Fruit fly (Drosophila melanogaster) whole organism, embryonic: ENCODE data around the gene Tsp96F.
A peak's percentile ranks its signal among the peaks of the same experiment; 100 is the strongest.

Experiments
- Adf1 ChIP-seq: fragments of 200-800 bp; sonication (Bioruptor generic); IDR thresholded peaks from 2 replicates; pipeline ENCODE4 v1.3.6; 2022; ENCODE audit warnings: missing biosample characterization, missing genetic modification characterization
- Aef1 ChIP-seq: fragments of 200-800 bp; sonication (Bioruptor generic); IDR thresholded peaks from 3 replicates; pipeline ENCODE4 v1.3.6; 2022; ENCODE audit warnings: missing biosample characterization, missing genetic modification characterization
- Atf6 ChIP-seq: fragments of 200-800 bp; sonication (Bioruptor generic); IDR thresholded peaks from 2 replicates; pipeline ENCODE4 v1.3.6; 2022; ENCODE audit warnings: missing biosample characterization, missing genetic modification characterization
- Bteb2 ChIP-seq: fragments of 200-800 bp; sonication (Bioruptor generic); optimal IDR thresholded peaks from 2 replicates; lab custom pipeline; 2016; ENCODE audit warnings: missing biosample characterization, missing genetic modification characterization
- CG10462 ChIP-seq: fragments of 200-800 bp; sonication (Bioruptor generic); optimal IDR thresholded peaks from 2 replicates; lab custom pipeline; 2016; ENCODE audit warnings: missing biosample characterization, missing genetic modification characterization
- CG11456 ChIP-seq: fragments of 200-800 bp; sonication (Bioruptor generic); IDR thresholded peaks from 3 replicates; pipeline ENCODE4 v1.3.6; 2022; ENCODE audit warnings: missing biosample characterization, missing genetic modification characterization
- CG11504 ChIP-seq: fragments of 200-800 bp; sonication (Bioruptor generic); optimal IDR thresholded peaks from 3 replicates; lab custom pipeline; 2019; ENCODE audit warnings: missing biosample characterization, mild to moderate bottlenecking, missing genetic modification characterization, moderate library complexity
- CG11560 ChIP-seq: fragments of 200-800 bp; sonication (Bioruptor generic); IDR thresholded peaks from 3 replicates; pipeline ENCODE4 v1.3.6; 2022; ENCODE audit warnings: missing biosample characterization, missing genetic modification characterization
- CG1233 ChIP-seq: fragments of 200-800 bp; sonication (Bioruptor generic); optimal IDR thresholded peaks from 4 replicates; lab custom pipeline; 2018; ENCODE audit warnings: missing biosample characterization, mild to moderate bottlenecking, missing genetic modification characterization
- CG12942 ChIP-seq: fragments of 200-800 bp; sonication (Bioruptor generic); optimal IDR thresholded peaks from 3 replicates; lab custom pipeline; 2016; ENCODE audit warnings: missing biosample characterization, missing genetic modification characterization
- CG13287 ChIP-seq: fragments of 200-800 bp; sonication (Bioruptor generic); IDR thresholded peaks from 2 replicates; pipeline ENCODE4 v1.3.6; 2022; ENCODE audit warnings: missing biosample characterization, missing genetic modification characterization; ENCODE audit not compliant: partially characterized antibody
- CG14014 ChIP-seq: fragments of 200-800 bp; sonication (Bioruptor generic); IDR thresholded peaks from 2 replicates; pipeline ENCODE4 v1.3.6; 2022; ENCODE audit warnings: missing biosample characterization, missing genetic modification characterization
- CG14710 ChIP-seq: fragments of 200-800 bp; sonication (Bioruptor generic); optimal IDR thresholded peaks from 3 replicates; lab custom pipeline; 2019; ENCODE audit warnings: missing biosample characterization, mild to moderate bottlenecking, missing genetic modification characterization, moderate library complexity
- CG15073 ChIP-seq: fragments of 200-800 bp; sonication (Bioruptor generic); optimal IDR thresholded peaks from 2 replicates; lab custom pipeline; 2016; ENCODE audit warnings: missing biosample characterization, missing genetic modification characterization
- CG16863 ChIP-seq: fragments of 200-800 bp; sonication (Bioruptor generic); optimal IDR thresholded peaks from 3 replicates; lab custom pipeline; 2016; ENCODE audit warnings: missing biosample characterization, missing genetic modification characterization
- CG17186 ChIP-seq: fragments of 200-800 bp; sonication (Bioruptor generic); optimal IDR thresholded peaks from 3 replicates; lab custom pipeline; 2017; ENCODE audit warnings: missing biosample characterization, missing genetic modification reagents, missing genetic modification characterization
- CG2199 ChIP-seq: fragments of 200-800 bp; sonication (Bioruptor generic); IDR thresholded peaks from 3 replicates; pipeline ENCODE4 v1.3.6; 2022; ENCODE audit warnings: missing biosample characterization, missing genetic modification characterization
- CG2712 ChIP-seq: fragments of 200-800 bp; optimal IDR thresholded peaks from 3 replicates; lab custom pipeline; 2019; ENCODE audit warnings: missing biosample characterization, mild to moderate bottlenecking, missing genetic modification characterization, moderate library complexity
- CG31365 ChIP-seq: fragments of 200-800 bp; sonication (Bioruptor generic); optimal IDR thresholded peaks from 2 replicates; lab custom pipeline; 2018; ENCODE audit warnings: missing biosample characterization, mild to moderate bottlenecking, missing genetic modification characterization
- CG32532 ChIP-seq: fragments of 200-800 bp; sonication (Bioruptor generic); IDR thresholded peaks from 2 replicates; pipeline ENCODE4 v1.3.6; 2022; ENCODE audit warnings: missing biosample characterization, missing genetic modification characterization
- CG32772 ChIP-seq: fragments of 200-800 bp; sonication (Bioruptor generic); IDR thresholded peaks from 2 replicates; pipeline ENCODE4 v1.3.6; 2022; ENCODE audit warnings: missing biosample characterization, missing genetic modification characterization
- CG3726 ChIP-seq: fragments of 200-800 bp; sonication (Bioruptor generic); IDR thresholded peaks from 3 replicates; pipeline ENCODE4, ENCODE4 v1.3.6; 2022; ENCODE audit warnings: missing biosample characterization, missing genetic modification characterization
- CG6854 ChIP-seq: fragments of 200-800 bp; sonication (Bioruptor generic); optimal IDR thresholded peaks from 3 replicates; lab custom pipeline; 2017; ENCODE audit warnings: missing biosample characterization, mild to moderate bottlenecking, missing genetic modification characterization
- CG9609 ChIP-seq: fragments of 200-800 bp; sonication (Bioruptor generic); optimal IDR thresholded peaks from 3 replicates; lab custom pipeline; 2016; ENCODE audit warnings: missing biosample characterization, missing genetic modification characterization
- CG9817 ChIP-seq: fragments of 200-800 bp; sonication (Bioruptor generic); optimal IDR thresholded peaks from 2 replicates; lab custom pipeline; 2018; ENCODE audit warnings: missing biosample characterization, mild to moderate bottlenecking, missing genetic modification characterization, moderate library complexity
- Chrac-16 ChIP-seq: fragments of 200-800 bp; sonication (Bioruptor generic); optimal IDR thresholded peaks from 3 replicates; lab custom pipeline; 2016; ENCODE audit warnings: missing biosample characterization, missing genetic modification characterization
- Deaf1 ChIP-seq: fragments of 200-800 bp; optimal IDR thresholded peaks from 3 replicates; lab custom pipeline; 2019; ENCODE audit warnings: missing biosample characterization, mild to moderate bottlenecking, missing genetic modification characterization, moderate library complexity
- Dref ChIP-seq: fragments of 200-800 bp; sonication (Bioruptor generic); IDR thresholded peaks from 2 replicates; pipeline ENCODE4 v1.3.6; 2022; ENCODE audit warnings: missing biosample characterization, missing genetic modification characterization
- Fer3 ChIP-seq: fragments of 200-800 bp; sonication (Bioruptor generic); optimal IDR thresholded peaks from 2 replicates; lab custom pipeline; 2018; ENCODE audit warnings: missing biosample characterization, mild to moderate bottlenecking, missing genetic modification characterization, moderate library complexity
- Hand ChIP-seq: fragments of 200-800 bp; sonication (Bioruptor generic); optimal IDR thresholded peaks from 2 replicates; lab custom pipeline; 2017; ENCODE audit warnings: mild to moderate bottlenecking, missing biosample characterization, missing genetic modification reagents, missing genetic modification characterization
- Hey ChIP-seq: fragments of 200-800 bp; sonication (Bioruptor generic); optimal IDR thresholded peaks from 3 replicates; lab custom pipeline; 2018; ENCODE audit warnings: missing biosample characterization, mild to moderate bottlenecking, missing genetic modification characterization
- MESR4 ChIP-seq: fragments of 200-800 bp; sonication (Bioruptor generic); optimal IDR thresholded peaks from 2 replicates; lab custom pipeline; 2018; ENCODE audit warnings: missing biosample characterization, mild to moderate bottlenecking, missing genetic modification characterization, moderate library complexity
- Meics ChIP-seq: fragments of 200-800 bp; sonication (Bioruptor generic); optimal IDR thresholded peaks from 2 replicates; lab custom pipeline; 2017; ENCODE audit warnings: missing biosample characterization, mild to moderate bottlenecking, missing genetic modification characterization
- Mes4 ChIP-seq: fragments of 200-800 bp; sonication (Bioruptor generic); optimal IDR thresholded peaks from 2 replicates; lab custom pipeline; 2016; ENCODE audit warnings: missing biosample characterization, missing genetic modification characterization
- Nf-YB ChIP-seq: fragments of 200-800 bp; sonication (Bioruptor generic); optimal IDR thresholded peaks from 3 replicates; lab custom pipeline; 2019; ENCODE audit warnings: missing biosample characterization, mild to moderate bottlenecking, missing genetic modification characterization, moderate library complexity
- Sin3A ChIP-seq: fragments of >200 bp; optimal IDR thresholded peaks from 2 replicates; lab custom pipeline; 2018
- ara ChIP-seq: fragments of 200-800 bp; sonication (Bioruptor generic); IDR thresholded peaks from 2 replicates; pipeline ENCODE4 v1.3.6; 2022; ENCODE audit warnings: missing biosample characterization, missing genetic modification characterization
- ase ChIP-seq: fragments of 200-800 bp; sonication (Bioruptor generic); IDR thresholded peaks from 3 replicates; pipeline ENCODE4 v1.3.6; 2022; ENCODE audit warnings: missing biosample characterization, missing genetic modification characterization
- chif ChIP-seq, 2 experiments: fragments of 200-800 bp; sonication (Bioruptor generic); optimal IDR thresholded peaks; 3 replicates each; lab custom pipeline; 2016; ENCODE audit warnings: missing biosample characterization in 2 of 2, missing genetic modification characterization in 2 of 2
- crp ChIP-seq, 2 experiments: fragments of 200-800 bp; sonication (Bioruptor generic); optimal IDR thresholded peaks; 2 replicates in 1 of 2; 3 replicates in 1 of 2; lab custom pipeline; 2017; ENCODE audit warnings: missing biosample characterization in 2 of 2, missing genetic modification characterization in 2 of 2, mild to moderate bottlenecking in 1 of 2, moderate library complexity in 1 of 2
- dimm ChIP-seq: fragments of 200-800 bp; sonication (Bioruptor generic); IDR thresholded peaks from 2 replicates; pipeline ENCODE4 v1.3.6; 2022; ENCODE audit warnings: missing biosample characterization, missing genetic modification characterization
- disco-r ChIP-seq: fragments of 200-800 bp; sonication (Bioruptor generic); optimal IDR thresholded peaks from 2 replicates; lab custom pipeline; 2016; ENCODE audit warnings: missing biosample characterization, missing genetic modification characterization
- her ChIP-seq: fragments of 200-800 bp; sonication (Bioruptor generic); optimal IDR thresholded peaks from 2 replicates; lab custom pipeline; 2016; ENCODE audit warnings: missing biosample characterization, missing genetic modification characterization
- jigr1 ChIP-seq: fragments of 200-800 bp; sonication (Bioruptor generic); IDR thresholded peaks from 3 replicates; pipeline ENCODE4 v1.3.6; 2022; ENCODE audit warnings: missing biosample characterization, missing genetic modification characterization
- ken ChIP-seq: fragments of 200-800 bp; sonication (Bioruptor generic); IDR thresholded peaks from 3 replicates; pipeline ENCODE4 v1.3.6; 2022; ENCODE audit warnings: missing biosample characterization, missing genetic modification characterization
- klu ChIP-seq: fragments of 200-800 bp; sonication (Bioruptor generic); IDR thresholded peaks from 2 replicates; pipeline ENCODE4 v1.3.6; 2022; ENCODE audit warnings: missing biosample characterization, missing genetic modification characterization
- knrl ChIP-seq: fragments of 200-800 bp; sonication (Bioruptor generic); IDR thresholded peaks from 3 replicates; pipeline ENCODE4 v1.3.6; 2022; ENCODE audit warnings: missing biosample characterization, missing genetic modification characterization; ENCODE audit not compliant: partially characterized antibody
- mam ChIP-seq: fragments of 200-800 bp; sonication (Bioruptor generic); optimal IDR thresholded peaks from 3 replicates; lab custom pipeline; 2016; ENCODE audit warnings: missing biosample characterization, missing genetic modification characterization
- mirr ChIP-seq: fragments of 200-800 bp; sonication (Bioruptor generic); optimal IDR thresholded peaks from 3 replicates; lab custom pipeline; 2018; ENCODE audit warnings: missing biosample characterization, mild to moderate bottlenecking, missing genetic modification characterization
- pum ChIP-seq: fragments of 200-800 bp; sonication (Bioruptor generic); optimal IDR thresholded peaks from 2 replicates; lab custom pipeline; 2016; ENCODE audit warnings: missing biosample characterization, missing genetic modification characterization
- sens ChIP-seq: fragments of 200-800 bp; sonication (Bioruptor generic); peaks from one replicate; lab custom pipeline; 2016; ENCODE audit warnings: missing biosample characterization, missing genetic modification characterization
- sim ChIP-seq: fragments of 200-800 bp; sonication (Bioruptor generic); IDR thresholded peaks from 2 replicates; pipeline ENCODE4 v1.3.6; 2022; ENCODE audit warnings: missing biosample characterization, missing genetic modification characterization
- ttk ChIP-seq: fragments of 200-800 bp; sonication (Bioruptor generic); IDR thresholded peaks from 2 replicates; pipeline ENCODE4 v2.1.2; 2022; ENCODE audit warnings: missing biosample characterization, missing genetic modification characterization

Gene Tsp96F

dm6 chr3R:25885136-25885535 is 3.9 kb upstream of the Tsp96F start (continued):
- TF ChIP-seq Hey (tag; lab: Kevin White, UChicago), result peak; percentile 14
- TF ChIP-seq ara, result no peak
- no peak for TF ChIP-seq CG32772 (GFP tag; lab: Robert Waterston, UW)
- TF ChIP-seq CG11456, result no peak
- TF ChIP-seq sim (GFP tag; lab: Robert Waterston, UW), result 0 out of 2 replicates have a peak, but pooled peaks have one; percentile 7
- TF ChIP-seq pum (GFP tag; lab: Kevin White, UChicago), result no peak
- no peak for TF ChIP-seq CG15073 (GFP tag; lab: Kevin White, UChicago)
- TF ChIP-seq CG31365, result peak; percentile 6
- no peak for TF ChIP-seq CG10462
- no peak for TF ChIP-seq CG9609
- TF ChIP-seq Chrac-16, result no peak
- no peak for TF ChIP-seq crp (GFP tag; optimal IDR thresholded peaks at IDR 0.05; lab: Kevin White, UChicago)
- TF ChIP-seq CG12942 (GFP tag; lab: Kevin White, UChicago), result no peak
- TF ChIP-seq disco-r, result no peak
- no peak for TF ChIP-seq mam (GFP tag; lab: Kevin White, UChicago)
- peak; percentile 42 for TF ChIP-seq CG1233 (GFP tag; lab: Kevin White, UChicago)
- TF ChIP-seq klu, result no peak
- TF ChIP-seq CG17186 (GFP tag; lab: Kevin White, UChicago), result no peak
- TF ChIP-seq mirr (GFP tag; lab: Kevin White, UChicago), result no peak
- no peak for TF ChIP-seq CG2199 (GFP tag; lab: Robert Waterston, UW)
- TF ChIP-seq CG9817, result no peak
- no peak for TF ChIP-seq CG32532
- TF ChIP-seq CG2712 (tag; lab: Kevin White, UChicago), result peak; percentile 31
- TF ChIP-seq CG6854, result no peak
- no peak for TF ChIP-seq Bteb2 (GFP tag; lab: Kevin White, UChicago)
- no peak for TF ChIP-seq ken (GFP tag; lab: Robert Waterston, UW)
- no peak for TF ChIP-seq her
- TF ChIP-seq CG13287 (GFP tag; lab: Robert Waterston, UW), result no peak
- TF ChIP-seq dimm, result no peak
- TF ChIP-seq Meics (GFP tag; lab: Kevin White, UChicago), result no peak
- TF ChIP-seq Atf6 (GFP tag; lab: Robert Waterston, UW), result no peak
- TF ChIP-seq knrl (GFP tag; lab: Robert Waterston, UW), result no peak
- no peak for TF ChIP-seq CG11560 (tag; lab: Robert Waterston, UW)
- no peak for TF ChIP-seq Deaf1 (tag; lab: Kevin White, UChicago)
- TF ChIP-seq Mes4 (GFP tag; lab: Kevin White, UChicago), result peak; percentile 44
- TF ChIP-seq CG14710 (tag; lab: Kevin White, UChicago), result peak; percentile 44
- TF ChIP-seq Aef1 (GFP tag; lab: Robert Waterston, UW), result no peak
- no peak for TF ChIP-seq Sin3A (lab: Kevin White, UChicago)
- no peak for TF ChIP-seq CG3726 (GFP tag; lab: Robert Waterston, UW)
- TF ChIP-seq Nf-YB (GFP tag; lab: Kevin White, UChicago), result no peak
- TF ChIP-seq ttk (GFP tag; lab: Robert Waterston, UW), result no peak
- no peak for TF ChIP-seq Hand (GFP tag; lab: Kevin White, UChicago)
- no peak for TF ChIP-seq CG14014 (GFP tag; lab: Robert Waterston, UW)
- TF ChIP-seq CG16863, result no peak
- no peak for TF ChIP-seq jigr1 (GFP tag; lab: Robert Waterston, UW)
- TF ChIP-seq Dref (GFP tag; lab: Robert Waterston, UW), result no peak
- peak; percentile 25 for TF ChIP-seq sens (GFP tag; lab: Kevin White, UChicago)
- no peak for TF ChIP-seq ase
- TF ChIP-seq chif (GFP tag; optimal IDR thresholded peaks at IDR 0.05; lab: Kevin White, UChicago), result no peak
- no peak for TF ChIP-seq CG11504 (tag; lab: Kevin White, UChicago)
- TF ChIP-seq MESR4 (GFP tag; lab: Kevin White, UChicago), result no peak
- TF ChIP-seq Fer3 (tag; lab: Kevin White, UChicago), result no peak
- TF ChIP-seq Adf1 (GFP tag; lab: Robert Waterston, UW), result no peak
